Fruit fly (Drosophila melanogaster): ENCODE measurements around the gene Exd2.

The Exd2 gene

dm6 chr3R:11454210-11454904 is 18.9 kb upstream of the Exd2 start:
- TF ChIP-seq sv (GFP tag; optimal IDR thresholded peaks at IDR 0.05) (peak; percentile 31), OdsH (GFP tag; optimal IDR thresholded peaks at IDR 0.05) (peak; percentile 73), Dfd (GFP tag; optimal IDR thresholded peaks at IDR 0.05) (no peak), CG32264 (GFP tag; optimal IDR thresholded peaks at IDR 0.05) (peak; percentile 41), dl (GFP tag; optimal IDR thresholded peaks at IDR 0.05; ENCODE audit: insufficient read depth in 1 of 2, partially characterized antibody in 2 of 2) (no peak), GATAd (GFP tag; optimal IDR thresholded peaks at IDR 0.05) (no peak), rgr (GFP tag; optimal IDR thresholded peaks at IDR 0.05) (peak; percentile 76), tai (GFP tag; optimal IDR thresholded peaks at IDR 0.05) (no peak), br (GFP tag; optimal IDR thresholded peaks at IDR 0.05) (peak; percentile 76), Rel (GFP tag; optimal IDR thresholded peaks at IDR 0.05) (no peak), Rel (tag; optimal IDR thresholded peaks at IDR 0.05) (peak; percentile 100), fru (GFP tag; optimal IDR thresholded peaks at IDR 0.05) (peak; percentile 75), h (GFP tag; optimal IDR thresholded peaks at IDR 0.05) (peak; percentile 76), Myc (optimal IDR thresholded peaks at IDR 0.05) (no peak), dmrt93B (GFP tag; optimal IDR thresholded peaks at IDR 0.05) (peak; percentile 68), Jra (GFP tag; optimal IDR thresholded peaks at IDR 0.05) (peak; percentile 24), Mio (GFP tag; optimal IDR thresholded peaks at IDR 0.05) (no peak), Sp1 (GFP tag; optimal IDR thresholded peaks at IDR 0.05) (peak; percentile 67), Abd-B (GFP tag; optimal IDR thresholded peaks at IDR 0.05) (no peak), Vsx2 (GFP tag; optimal IDR thresholded peaks at IDR 0.05; ENCODE audit: partially characterized antibody) (no peak), CG9705 (GFP tag; optimal IDR thresholded peaks at IDR 0.05) (peak; percentile 31), HLH106 (tag; optimal IDR thresholded peaks at IDR 0.05) (peak; percentile 74), foxo (GFP tag; optimal IDR thresholded peaks at IDR 0.05) (peak in 1 of 2 experiments; percentile 74), usp (GFP tag; optimal IDR thresholded peaks at IDR 0.05) (no peak), pan (optimal IDR thresholded peaks at IDR 0.05) (no peak), Hr78 (GFP tag; optimal IDR thresholded peaks at IDR 0.05) (no peak), ey (GFP tag; optimal IDR thresholded peaks at IDR 0.05) (peak; percentile 76), N (GFP tag; optimal IDR thresholded peaks at IDR 0.05) (no peak), jim (GFP tag; optimal IDR thresholded peaks at IDR 0.05) (no peak), Hnf4 (GFP tag; optimal IDR thresholded peaks at IDR 0.05) (peak; percentile 54), lola (GFP tag; optimal IDR thresholded peaks at IDR 0.05) (no peak), CrebA (GFP tag; optimal IDR thresholded peaks at IDR 0.05; ENCODE audit: borderline replicate concordance) (no peak), woc (GFP tag; optimal IDR thresholded peaks at IDR 0.05) (peak; percentile 45), dsf (GFP tag; optimal IDR thresholded peaks at IDR 0.05; ENCODE audit: borderline replicate concordance) (no peak), Dif (GFP tag; optimal IDR thresholded peaks at IDR 0.05; ENCODE audit: partially characterized antibody) (no peak), sage (GFP tag; optimal IDR thresholded peaks at IDR 0.05) (no peak), brk (GFP tag; optimal IDR thresholded peaks at IDR 0.05) (no peak), psq (GFP tag; optimal IDR thresholded peaks at IDR 0.05) (peak; percentile 69), Hr83 (GFP tag; optimal IDR thresholded peaks at IDR 0.05; ENCODE audit: poor library complexity, severe bottlenecking) (no peak)

DNA sequence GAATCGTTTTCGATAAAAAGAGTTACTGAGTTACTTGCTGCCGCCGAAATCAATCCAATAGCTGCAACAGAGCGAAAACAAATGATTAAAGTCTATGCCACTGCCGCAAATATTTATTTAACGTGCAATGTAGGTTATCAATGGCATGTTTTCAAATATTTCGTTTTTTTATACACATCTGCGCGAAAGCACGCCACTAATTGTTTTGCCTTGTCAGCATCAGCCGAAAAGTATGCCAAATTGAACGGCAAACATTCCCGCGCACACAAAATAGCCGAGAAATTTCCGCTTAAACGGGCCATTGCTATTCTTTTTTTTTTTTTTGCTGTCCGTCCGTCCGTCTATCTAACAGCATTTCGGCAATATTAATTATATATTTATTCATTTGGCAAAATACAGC is 16.5 kb upstream of the Exd2 start:
- TF ChIP-seq HLH106 (tag; optimal IDR thresholded peaks at IDR 0.05) (no peak), fru (GFP tag; optimal IDR thresholded peaks at IDR 0.05) (no peak), Vsx2 (GFP tag; optimal IDR thresholded peaks at IDR 0.05; ENCODE audit: partially characterized antibody) (peak; percentile 53), woc (GFP tag; optimal IDR thresholded peaks at IDR 0.05) (no peak), Myc (optimal IDR thresholded peaks at IDR 0.05) (peak; percentile 80), Hr83 (GFP tag; optimal IDR thresholded peaks at IDR 0.05; ENCODE audit: poor library complexity, severe bottlenecking) (no peak), rgr (GFP tag; optimal IDR thresholded peaks at IDR 0.05) (no peak), Hnf4 (GFP tag; optimal IDR thresholded peaks at IDR 0.05) (no peak), usp (GFP tag; optimal IDR thresholded peaks at IDR 0.05) (no peak), brk (GFP tag; optimal IDR thresholded peaks at IDR 0.05) (no peak), N (GFP tag; optimal IDR thresholded peaks at IDR 0.05) (peak; percentile 62), GATAd (GFP tag; optimal IDR thresholded peaks at IDR 0.05) (no peak), Jra (GFP tag; optimal IDR thresholded peaks at IDR 0.05) (no peak), dsf (GFP tag; optimal IDR thresholded peaks at IDR 0.05; ENCODE audit: borderline replicate concordance) (no peak), CG9705 (GFP tag; optimal IDR thresholded peaks at IDR 0.05) (no peak), Mio (GFP tag; optimal IDR thresholded peaks at IDR 0.05) (no peak)
